Worm (Caenorhabditis elegans): ENCODE results near the gene math-40.

ce11 chrII:1865683-1866431, 35.4 kb downstream of the math-40 start, which contains the start of gene math-15:
- TF ChIP-seq dao-5 (tag; optimal IDR thresholded peaks at IDR 0.05), result no peak
- no peak for TF ChIP-seq W03F9.2 (tag; optimal IDR thresholded peaks at IDR 0.05)

Data from whole organism, L4/young adult.